Fruit fly (Drosophila melanogaster) whole organism, wandering third instar larva: ENCODE results near the gene CG7945.

Source experiments
- Dfd ChIP-seq: fragments of >200 bp; optimal IDR thresholded peaks from 2 replicates; lab custom pipeline; 2017; ENCODE audit warnings: missing biosample characterization, missing genetic modification characterization
- jim ChIP-seq: fragments of 175-275, 200-325 bp; sonication (Bioruptor generic); optimal IDR thresholded peaks from 2 replicates; lab custom pipeline; 2016; ENCODE audit warnings: missing biosample characterization, mild to moderate bottlenecking, missing genetic modification characterization
- psq ChIP-seq: fragments of 200-800 bp; sonication (Bioruptor generic); optimal IDR thresholded peaks from 3 replicates; lab custom pipeline; 2017; ENCODE audit warnings: missing biosample characterization, mild to moderate bottlenecking, missing genetic modification characterization, moderate library complexity
- usp ChIP-seq: fragments of >200 bp; optimal IDR thresholded peaks from 2 replicates; lab custom pipeline; 2017; ENCODE audit warnings: missing biosample characterization, missing genetic modification characterization

DNA sequence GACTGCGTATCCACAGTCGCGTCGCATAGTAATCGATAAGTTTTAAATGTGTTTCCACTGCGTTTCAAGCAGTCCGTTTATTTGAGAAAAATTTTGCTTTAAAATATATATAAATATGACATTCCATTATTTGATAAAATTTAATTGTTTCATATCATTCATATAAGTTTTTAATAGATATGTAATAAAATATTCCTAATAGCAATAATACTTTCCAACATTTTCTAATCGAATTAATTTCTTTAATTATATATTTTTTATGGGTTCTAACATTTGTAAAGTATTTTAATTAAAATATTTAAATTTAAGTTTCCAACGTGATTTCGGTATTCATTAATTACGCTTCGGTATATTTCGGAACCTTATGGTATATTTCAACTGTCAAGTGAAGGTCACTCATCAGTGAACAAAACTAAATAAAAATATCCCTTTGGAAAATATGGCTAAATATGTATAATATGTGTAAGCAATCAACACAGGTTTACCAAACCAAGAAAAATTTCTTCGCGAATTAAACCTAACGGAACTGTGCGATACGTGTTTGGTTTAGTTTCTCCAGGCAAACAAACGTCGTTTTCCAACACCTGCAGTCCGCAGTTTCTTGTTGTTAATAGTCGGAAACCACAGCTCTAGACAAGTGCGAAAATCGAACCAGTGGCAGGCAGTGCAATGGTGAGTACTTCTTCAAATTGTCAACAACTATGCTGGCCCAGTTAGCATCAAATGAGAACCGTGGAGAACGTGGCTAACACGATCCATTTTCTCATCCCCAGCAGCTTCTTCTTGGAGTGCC lies 39.3 kb upstream of the CG7945 start, which contains the start of the genes CG7739 and SCCRO:
- TF ChIP-seq psq (peak; percentile 38), jim (GFP tag; lab: Kevin White, UChicago) (peak; percentile 45), usp (no peak), Dfd (no peak)
